Fruit fly (Drosophila melanogaster): ENCODE data around the gene CSN8.

Gene CSN8

DNA sequence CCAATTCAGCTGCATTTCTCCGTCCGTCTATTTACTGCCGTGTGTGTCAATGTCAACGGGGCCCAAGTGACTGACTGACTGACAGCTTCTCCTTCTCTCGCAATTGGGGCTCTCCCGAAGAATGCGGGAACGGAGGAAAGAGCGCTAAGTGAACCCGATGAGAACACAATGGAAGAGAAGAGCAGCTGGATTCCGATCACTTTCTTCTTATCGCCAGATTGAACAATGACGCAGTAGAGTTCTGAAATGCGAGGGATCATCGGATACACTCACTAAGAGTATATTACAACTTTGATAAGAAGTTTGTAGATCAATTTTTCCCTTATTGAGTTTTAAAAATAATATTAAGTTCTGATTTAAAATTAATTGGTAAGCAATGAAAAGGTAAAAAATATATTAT lies 46.9 kb downstream of the CSN8 start, which contains the start of gene Naglu (continued):
- TF ChIP-seq HLH3B (GFP tag; IDR thresholded peaks at IDR 0.05) (0 out of 2 replicates have a peak, but pooled peaks have one; percentile 14), HLH54F (GFP tag; optimal IDR thresholded peaks at IDR 0.05) (no peak), Gsc (GFP tag; IDR thresholded peaks at IDR 0.05) (no peak), yki (optimal IDR thresholded peaks at IDR 0.05) (no peak), gsb-n (tag; optimal IDR thresholded peaks at IDR 0.05) (no peak), Blimp-1 (GFP tag; optimal IDR thresholded peaks at IDR 0.05) (peak; percentile 60), CG17802 (tag; optimal IDR thresholded peaks at IDR 0.05) (peak; percentile 38), Trl (optimal IDR thresholded peaks at IDR 0.05) (peak in 1 of 2 experiments; percentile 52), Trl (GFP tag; optimal IDR thresholded peaks at IDR 0.05) (no peak), CG6765 (GFP tag; optimal IDR thresholded peaks at IDR 0.05) (no peak)

Measured in whole organism, embryonic.